Worm (Caenorhabditis elegans) whole organism, mixed stage, embryonic: ENCODE measurements around the gene Y43B11AR.3.

Experiments used
- ces-1 ChIP-seq: fragments of 150-350 bp; optimal IDR thresholded peaks from 2 replicates; lab custom pipeline; 2014; ENCODE audit warnings: missing biosample characterization, missing genetic modification reagents, missing genetic modification characterization
- elt-1 ChIP-seq: sonication (generic microtip); optimal IDR thresholded peaks from 2 replicates; lab custom pipeline; 2017; ENCODE audit warnings: missing genetic modification characterization, mild to moderate bottlenecking, missing compliant biosample characterization, antibody characterized with exemption, moderate library complexity, borderline replicate concordance; ENCODE audit not compliant: insufficient read depth
- elt-3 ChIP-seq: fragments of 150-350 bp; optimal IDR thresholded peaks from 2 replicates; lab custom pipeline; 2014; ENCODE audit warnings: missing biosample characterization, missing genetic modification characterization
- lin-13 ChIP-seq: fragments of 150-350 bp; optimal IDR thresholded peaks from 2 replicates; lab custom pipeline; 2014; ENCODE audit warnings: missing biosample characterization, missing genetic modification characterization
- mep-1 ChIP-seq: fragments of 150-350 bp; optimal IDR thresholded peaks from 2 replicates; lab custom pipeline; 2017; ENCODE audit warnings: missing biosample characterization, missing genetic modification reagents, missing genetic modification characterization, inconsistent platforms
- nhr-12 ChIP-seq: fragments of 150-350 bp; optimal IDR thresholded peaks from 2 replicates; lab custom pipeline; 2014; ENCODE audit warnings: missing biosample characterization, missing genetic modification characterization
- nhr-28 ChIP-seq: fragments of 150-350 bp; optimal IDR thresholded peaks from 2 replicates; lab custom pipeline; 2014; ENCODE audit warnings: missing biosample characterization, missing genetic modification characterization
- nhr-76 ChIP-seq: sonication (generic microtip); optimal IDR thresholded peaks from 2 replicates; lab custom pipeline; 2017; ENCODE audit warnings: missing biosample characterization, missing genetic modification characterization
- pha-4 ChIP-seq: fragments of 150-350 bp; optimal IDR thresholded peaks from 2 replicates; lab custom pipeline; 2018; ENCODE audit warnings: missing biosample characterization, missing genetic modification reagents, missing genetic modification characterization
- sem-2 ChIP-seq: fragments of 200-800 bp; sonication (Bioruptor generic); optimal IDR thresholded peaks from 2 replicates; lab custom pipeline; 2018; ENCODE audit warnings: mild to moderate bottlenecking, missing genetic modification characterization, missing compliant biosample characterization
- snpc-4 ChIP-seq: fragments of 150-350 bp; optimal IDR thresholded peaks from 2 replicates; lab custom pipeline; 2014; ENCODE audit warnings: missing biosample characterization, missing genetic modification characterization
- unc-39 ChIP-seq: fragments of 150-350 bp; optimal IDR thresholded peaks from 2 replicates; lab custom pipeline; 2014; ENCODE audit warnings: missing biosample characterization, missing genetic modification characterization

DNA sequence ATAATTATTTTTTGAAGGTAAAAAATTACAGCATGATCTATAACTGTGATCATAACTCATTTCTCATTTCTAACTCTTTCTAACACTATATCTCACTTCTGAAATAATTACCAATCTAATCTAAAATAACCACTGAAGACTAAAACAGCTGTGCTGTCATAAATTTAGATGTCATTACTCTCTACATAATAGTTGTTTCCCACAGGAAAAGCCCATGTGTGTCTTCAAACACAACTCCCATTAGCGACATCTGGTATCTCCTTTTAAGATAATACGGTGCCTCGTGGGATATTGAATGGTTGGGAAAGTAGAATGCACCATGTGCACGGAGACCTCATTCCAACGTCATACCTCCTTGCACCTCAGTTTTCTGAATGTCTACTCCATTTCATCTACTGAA lies 18.5 kb downstream of the Y43B11AR.3 start, which contains the start of gene Y43B11AL.1:
- TF ChIP-seq nhr-28 (tag; lab: Kevin White, UChicago) (no peak), nhr-12 (tag; lab: Kevin White, UChicago) (no peak), elt-3 (tag; lab: Kevin White, UChicago) (no peak), snpc-4 (tag; lab: Kevin White, UChicago) (no peak), lin-13 (tag; lab: Kevin White, UChicago) (no peak), mep-1 (tag; lab: Kevin White, UChicago) (no peak), nhr-76 (tag; lab: Kevin White, UChicago) (no peak), unc-39 (tag; lab: Kevin White, UChicago) (no peak), ces-1 (GFP tag; lab: Kevin White, UChicago) (no peak), elt-1 (tag; lab: Kevin White, UChicago) (no peak), pha-4 (tag; lab: Kevin White, UChicago) (no peak), sem-2 (GFP tag; lab: Kevin White, UChicago) (no peak)
